Worm (Caenorhabditis elegans): ENCODE data around the gene gpa-10.

- no peak for TF ChIP-seq cog-1 (tag; optimal IDR thresholded peaks at IDR 0.05)
- TF ChIP-seq med-1 (GFP tag; optimal IDR thresholded peaks at IDR 0.05; ENCODE audit: insufficient read depth): no peak
- no peak for TF ChIP-seq tab-1 (GFP tag; IDR thresholded peaks at IDR 0.05)
- TF ChIP-seq flt-1 (GFP tag; IDR thresholded peaks at IDR 0.05): no peak
- no peak for TF ChIP-seq ztf-23 (GFP tag; IDR thresholded peaks at IDR 0.05)
- TF ChIP-seq T22C8.4 (GFP tag; IDR thresholded peaks at IDR 0.05): no peak
- no peak for TF ChIP-seq klf-2 (GFP tag; conservative IDR thresholded peaks at IDR 0.05)
- TF ChIP-seq ztf-29 (GFP tag; IDR thresholded peaks at IDR 0.05): no peak
- no peak for TF ChIP-seq ref-1 (GFP tag; conservative IDR thresholded peaks at IDR 0.05)
Measured at ce11 chrV:6842437-6842836, 12.2 kb downstream of the gpa-10 start, which contains the start of gene T15B7.1.
